Fruit fly (Drosophila melanogaster) whole organism, embryonic: ENCODE measurements around the gene fwe.

Source experiments
- BEAF-32 ChIP-seq: fragments of 200-800 bp; sonication (Bioruptor generic); optimal IDR thresholded peaks from 3 replicates; lab custom pipeline; 2017; ENCODE audit warnings: missing biosample characterization, missing genetic modification characterization, mild to moderate bottlenecking, moderate library complexity, missing genetic modification reagents
- CG10267 ChIP-seq: fragments of 200-800 bp; sonication (Bioruptor generic); optimal IDR thresholded peaks from 2 replicates; lab custom pipeline; 2018; ENCODE audit warnings: missing biosample characterization, mild to moderate bottlenecking, missing genetic modification characterization, moderate library complexity
- CG11696 ChIP-seq: fragments of 200-800 bp; sonication (Bioruptor generic); IDR thresholded peaks from 2 replicates; pipeline ENCODE4 v1.3.6; 2022; ENCODE audit warnings: missing biosample characterization, missing genetic modification characterization
- CG12299 ChIP-seq: fragments of 200-800 bp; sonication (Bioruptor generic); optimal IDR thresholded peaks from 2 replicates; lab custom pipeline; 2018; ENCODE audit warnings: missing biosample characterization, mild to moderate bottlenecking, missing genetic modification characterization
- CG13287 ChIP-seq: fragments of 200-800 bp; sonication (Bioruptor generic); IDR thresholded peaks from 2 replicates; pipeline ENCODE4 v1.3.6; 2022; ENCODE audit warnings: missing biosample characterization, missing genetic modification characterization; ENCODE audit not compliant: partially characterized antibody
- CG13624 ChIP-seq: fragments of 200-800 bp; sonication (Bioruptor generic); optimal IDR thresholded peaks from 2 replicates; lab custom pipeline; 2016; ENCODE audit warnings: missing biosample characterization, missing genetic modification characterization
- CG14667 ChIP-seq: fragments of 200-800 bp; sonication (Bioruptor generic); IDR thresholded peaks from 2 replicates; pipeline ENCODE4 v1.3.6; 2022; ENCODE audit warnings: missing biosample characterization, missing genetic modification characterization
- CG15514 ChIP-seq: fragments of 200-800 bp; sonication (Bioruptor generic); optimal IDR thresholded peaks from 3 replicates; lab custom pipeline; 2017; ENCODE audit warnings: missing biosample characterization, missing genetic modification characterization, mild to moderate bottlenecking, moderate library complexity, missing genetic modification reagents
- CG16815 ChIP-seq: fragments of 200-800 bp; sonication (Bioruptor generic); optimal IDR thresholded peaks from 3 replicates; lab custom pipeline; 2017; ENCODE audit warnings: missing biosample characterization, mild to moderate bottlenecking, missing genetic modification characterization
- CG17328 ChIP-seq: fragments of 200-800 bp; sonication (Bioruptor generic); IDR thresholded peaks from 2 replicates; pipeline ENCODE4 v1.3.6; 2022; ENCODE audit warnings: missing biosample characterization, missing genetic modification characterization
- CG17829 ChIP-seq: fragments of 200-800 bp; optimal IDR thresholded peaks from 2 replicates; lab custom pipeline; 2019; ENCODE audit warnings: missing biosample characterization, mild to moderate bottlenecking, missing genetic modification characterization, moderate library complexity
- CG18476 ChIP-seq: fragments of 200-800 bp; sonication (Bioruptor generic); optimal IDR thresholded peaks from 2 replicates; lab custom pipeline; 2016; ENCODE audit warnings: missing biosample characterization, mild to moderate bottlenecking, missing genetic modification characterization
- CG2116 ChIP-seq: fragments of 200-800 bp; sonication (Bioruptor generic); optimal IDR thresholded peaks from 3 replicates; lab custom pipeline; 2018; ENCODE audit warnings: missing biosample characterization, mild to moderate bottlenecking, missing genetic modification characterization
- CG31441 ChIP-seq: fragments of 200-800 bp; sonication (Bioruptor generic); IDR thresholded peaks from 2 replicates; pipeline ENCODE4 v1.3.6; 2022; ENCODE audit warnings: missing biosample characterization, missing genetic modification characterization
- CG34224 ChIP-seq: fragments of 200-800 bp; sonication (Bioruptor generic); IDR thresholded peaks from 3 replicates; pipeline ENCODE4 v1.3.6; 2022; ENCODE audit warnings: missing biosample characterization, missing genetic modification characterization; ENCODE audit not compliant: partially characterized antibody
- CG3726 ChIP-seq: fragments of 200-800 bp; sonication (Bioruptor generic); IDR thresholded peaks from 3 replicates; pipeline ENCODE4, ENCODE4 v1.3.6; 2022; ENCODE audit warnings: missing biosample characterization, missing genetic modification characterization
- CG42726 ChIP-seq: fragments of 200-800 bp; sonication (Bioruptor generic); IDR thresholded peaks from 2 replicates; pipeline ENCODE4 v1.3.6; 2022; ENCODE audit warnings: missing biosample characterization, missing genetic modification characterization; ENCODE audit not compliant: partially characterized antibody
- CG6791 ChIP-seq: fragments of 200-800 bp; sonication (Bioruptor generic); IDR thresholded peaks from 3 replicates; pipeline ENCODE4 v1.3.6; 2022; ENCODE audit warnings: missing biosample characterization, missing genetic modification characterization; ENCODE audit not compliant: partially characterized antibody
- CG7786 ChIP-seq: fragments of 200-800 bp; sonication (Bioruptor generic); optimal IDR thresholded peaks from 2 replicates; lab custom pipeline; 2016; ENCODE audit warnings: missing biosample characterization, missing genetic modification characterization
- CG8478 ChIP-seq: fragments of >200 bp; optimal IDR thresholded peaks from 2 replicates; lab custom pipeline; 2018
- CG9876 ChIP-seq: fragments of 200-800 bp; sonication (Bioruptor generic); optimal IDR thresholded peaks from 2 replicates; lab custom pipeline; 2016; ENCODE audit warnings: missing biosample characterization, missing genetic modification characterization
- CHES-1-like ChIP-seq: fragments of 200-800 bp; sonication (Bioruptor generic); optimal IDR thresholded peaks from 2 replicates; lab custom pipeline; 2016; ENCODE audit warnings: missing biosample characterization, missing genetic modification characterization
- Dp ChIP-seq: fragments of 200-800 bp; sonication (Bioruptor generic); optimal IDR thresholded peaks from 2 replicates; lab custom pipeline; 2018; ENCODE audit warnings: missing biosample characterization, mild to moderate bottlenecking, missing genetic modification characterization, moderate library complexity
- Ets97D ChIP-seq: fragments of 200-800 bp; sonication (Bioruptor generic); optimal IDR thresholded peaks from 3 replicates; lab custom pipeline; 2016; ENCODE audit warnings: missing biosample characterization, missing genetic modification characterization
- Mad ChIP-seq: fragments of 200-800 bp; sonication (Bioruptor generic); optimal IDR thresholded peaks from 2 replicates; lab custom pipeline; 2016; ENCODE audit warnings: missing biosample characterization, missing genetic modification characterization
- Nf-YB ChIP-seq: fragments of 200-800 bp; sonication (Bioruptor generic); optimal IDR thresholded peaks from 3 replicates; lab custom pipeline; 2019; ENCODE audit warnings: missing biosample characterization, mild to moderate bottlenecking, missing genetic modification characterization, moderate library complexity
- Sry-δ ChIP-seq: fragments of 200-800 bp; sonication (Bioruptor generic); optimal IDR thresholded peaks from 2 replicates; lab custom pipeline; 2016; ENCODE audit warnings: missing biosample characterization, missing genetic modification characterization
- Vsx1 ChIP-seq: fragments of 200-800 bp; sonication (Bioruptor generic); optimal IDR thresholded peaks from 2 replicates; lab custom pipeline; 2017; ENCODE audit warnings: missing biosample characterization, mild to moderate bottlenecking, missing genetic modification characterization, missing genetic modification reagents
- ab ChIP-seq: fragments of 200-800 bp; sonication (Bioruptor generic); optimal IDR thresholded peaks from 2 replicates; lab custom pipeline; 2016; ENCODE audit warnings: missing biosample characterization, missing genetic modification characterization
- ato ChIP-seq: fragments of 200-800 bp; sonication (Bioruptor generic); IDR thresholded peaks from 2 replicates; pipeline ENCODE4 v1.3.6; 2022; ENCODE audit warnings: missing biosample characterization, missing genetic modification characterization; ENCODE audit not compliant: partially characterized antibody
- bab2 ChIP-seq: fragments of 200-800 bp; sonication (Bioruptor generic); optimal IDR thresholded peaks from 2 replicates; lab custom pipeline; 2016; ENCODE audit warnings: missing biosample characterization, missing genetic modification characterization
- br ChIP-seq: fragments of >200 bp; optimal IDR thresholded peaks from 2 replicates; lab custom pipeline; 2017
- corto ChIP-seq: fragments of 200-800 bp; sonication (Bioruptor generic); optimal IDR thresholded peaks from 2 replicates; lab custom pipeline; 2016; ENCODE audit warnings: missing biosample characterization, mild to moderate bottlenecking, missing genetic modification characterization, moderate library complexity
- fd3F ChIP-seq: fragments of 200-800 bp; sonication (Bioruptor generic); optimal IDR thresholded peaks from 2 replicates; lab custom pipeline; 2018; ENCODE audit warnings: missing biosample characterization, mild to moderate bottlenecking, missing genetic modification characterization, moderate library complexity
- fru ChIP-seq: fragments of >200 bp; optimal IDR thresholded peaks from 2 replicates; lab custom pipeline; 2017
- gem ChIP-seq: fragments of 200-800 bp; sonication (Bioruptor generic); optimal IDR thresholded peaks from 2 replicates; lab custom pipeline; 2019; ENCODE audit warnings: missing biosample characterization, mild to moderate bottlenecking, missing genetic modification characterization, moderate library complexity
- hb ChIP-seq: fragments of 200-800 bp; sonication (Bioruptor generic); IDR thresholded peaks from 3 replicates; pipeline ENCODE4 v1.3.6; 2022; ENCODE audit warnings: missing biosample characterization, missing genetic modification characterization; ENCODE audit not compliant: partially characterized antibody
- hbn ChIP-seq: fragments of 200-800 bp; sonication (Bioruptor generic); IDR thresholded peaks from 2 replicates; pipeline ENCODE4 v1.3.6; 2022; ENCODE audit warnings: missing biosample characterization, missing genetic modification characterization; ENCODE audit not compliant: partially characterized antibody
- knrl ChIP-seq: fragments of 200-800 bp; sonication (Bioruptor generic); IDR thresholded peaks from 3 replicates; pipeline ENCODE4 v1.3.6; 2022; ENCODE audit warnings: missing biosample characterization, missing genetic modification characterization; ENCODE audit not compliant: partially characterized antibody
- mam ChIP-seq: fragments of 200-800 bp; sonication (Bioruptor generic); optimal IDR thresholded peaks from 3 replicates; lab custom pipeline; 2016; ENCODE audit warnings: missing biosample characterization, missing genetic modification characterization
- mld ChIP-seq: fragments of 200-800 bp; sonication (Bioruptor generic); IDR thresholded peaks from 3 replicates; pipeline ENCODE4 v1.3.6; 2022; ENCODE audit warnings: missing biosample characterization, missing genetic modification characterization; ENCODE audit not compliant: partially characterized antibody
- nerfin-2 ChIP-seq: fragments of 200-800 bp; sonication (Bioruptor generic); IDR thresholded peaks from 2 replicates; pipeline ENCODE4 v1.3.6; 2022; ENCODE audit warnings: missing biosample characterization, missing genetic modification characterization; ENCODE audit not compliant: partially characterized antibody
- p53 ChIP-seq: fragments of 200-800 bp; sonication (Bioruptor generic); optimal IDR thresholded peaks from 2 replicates; lab custom pipeline; 2016; ENCODE audit warnings: missing biosample characterization, missing genetic modification characterization
- pan ChIP-seq, 4 experiments: fragments of >200 bp in 3 of 4; fragments of 200-800 bp in 1 of 4; sonication (Bioruptor generic) in 1 of 4; optimal IDR thresholded peaks in 3 of 4; IDR thresholded peaks in 1 of 4; 2 replicates each; pipeline versions ENCODE4 v1.3.6 to Lab custom; 2017 to 2022; ENCODE audit warnings: missing biosample characterization in 2 of 4, missing genetic modification characterization in 2 of 4, mixed read lengths in 1 of 4
- schlank ChIP-seq: fragments of 200-800 bp; sonication (Bioruptor generic); optimal IDR thresholded peaks from 2 replicates; lab custom pipeline; 2018; ENCODE audit warnings: missing biosample characterization, mild to moderate bottlenecking, missing genetic modification characterization
- stwl ChIP-seq: fragments of 200-800 bp; sonication (Bioruptor generic); optimal IDR thresholded peaks from 3 replicates; lab custom pipeline; 2018; ENCODE audit warnings: missing biosample characterization, mild to moderate bottlenecking, missing genetic modification characterization, moderate library complexity
- tna ChIP-seq: fragments of 200-800 bp; sonication (Bioruptor generic); IDR thresholded peaks from 2 replicates; pipeline ENCODE4 v1.3.6; 2022; ENCODE audit warnings: missing biosample characterization, missing genetic modification characterization; ENCODE audit not compliant: partially characterized antibody
- unc-4 ChIP-seq: fragments of 200-800 bp; sonication (Bioruptor generic); IDR thresholded peaks from 2 replicates; pipeline ENCODE4 v1.3.6; 2022; ENCODE audit warnings: missing biosample characterization, missing genetic modification characterization; ENCODE audit not compliant: partially characterized antibody
- zen ChIP-seq: fragments of 200-800 bp; sonication (Bioruptor generic); optimal IDR thresholded peaks from 3 replicates; lab custom pipeline; 2018; ENCODE audit warnings: missing biosample characterization, mild to moderate bottlenecking, missing genetic modification characterization, moderate library complexity
- zen2 ChIP-seq: fragments of 200-800 bp; sonication (Bioruptor generic); IDR thresholded peaks from 3 replicates; pipeline ENCODE4 v1.3.6; 2022; ENCODE audit warnings: missing biosample characterization, missing genetic modification characterization; ENCODE audit not compliant: partially characterized antibody

The fwe gene

dm6 chr3L:15816714-15817113, 504 bp upstream of the fwe start, which contains the start of gene CkIIalpha-i1 (continued):
- peak; percentile 97 for TF ChIP-seq hb (GFP tag; lab: Robert Waterston, UW)
- TF ChIP-seq CG17328 (GFP tag; lab: Robert Waterston, UW) = no peak
- TF ChIP-seq stwl = peak; percentile 89
- TF ChIP-seq CG3726 = no peak
- TF ChIP-seq CG42726 = peak; percentile 75; the same call in 1 of the 2 replicates
- TF ChIP-seq knrl (GFP tag; lab: Robert Waterston, UW) = peak; percentile 84
- peak; percentile 91 for TF ChIP-seq hbn
- TF ChIP-seq CG15514 = no peak
- TF ChIP-seq fru = no peak
- TF ChIP-seq p53 (GFP tag; lab: Kevin White, UChicago) = no peak
- TF ChIP-seq CG13287 (GFP tag; lab: Robert Waterston, UW) = peak; percentile 98
- TF ChIP-seq bab2 (GFP tag; lab: Kevin White, UChicago) = no peak
- no peak for TF ChIP-seq CG18476 (GFP tag; lab: Kevin White, UChicago)
- no peak for TF ChIP-seq CG12299 (tag; lab: Kevin White, UChicago)
- peak; percentile 99 for TF ChIP-seq CG6791 (GFP tag; lab: Robert Waterston, UW)
- no peak for TF ChIP-seq Vsx1 (GFP tag; lab: Kevin White, UChicago)
- TF ChIP-seq tna (GFP tag; lab: Robert Waterston, UW) = peak; percentile 99
- TF ChIP-seq Ets97D (GFP tag; lab: Kevin White, UChicago) = peak; percentile 3
- TF ChIP-seq CG11696 (GFP tag; lab: Robert Waterston, UW) = no peak
- TF ChIP-seq CG17829 (tag; lab: Kevin White, UChicago) = no peak
- TF ChIP-seq nerfin-2 (GFP tag; lab: Robert Waterston, UW) = peak; percentile 100
- TF ChIP-seq Nf-YB (GFP tag; lab: Kevin White, UChicago) = no peak
- peak; percentile 99 for TF ChIP-seq ato (GFP tag; lab: Robert Waterston, UW)
- peak; percentile 49 for TF ChIP-seq Dp (GFP tag; lab: Kevin White, UChicago)
- peak; percentile 98 for TF ChIP-seq CG34224 (GFP tag; lab: Robert Waterston, UW)
- TF ChIP-seq unc-4 = peak; percentile 92
- peak; percentile 99 for TF ChIP-seq mld
- TF ChIP-seq Sry-δ = peak; percentile 63
- no peak for TF ChIP-seq CG8478 (lab: Kevin White, UChicago)
- no peak for TF ChIP-seq CG7786 (GFP tag; lab: Kevin White, UChicago)
- no peak for TF ChIP-seq br (lab: Kevin White, UChicago)
- TF ChIP-seq pan (optimal IDR thresholded peaks at IDR 0.05; lab: Kevin White, UChicago) = no peak
- TF ChIP-seq pan (GFP tag; optimal IDR thresholded peaks at IDR 0.05 in 1 of 2, IDR thresholded peaks at IDR 0.05 in 1 of 2) = no peak
- no peak for TF ChIP-seq fd3F (GFP tag; lab: Kevin White, UChicago)
- TF ChIP-seq CG13624 = no peak
- peak; percentile 80 for TF ChIP-seq BEAF-32 (GFP tag; lab: Kevin White, UChicago)
- TF ChIP-seq CG10267 (tag; lab: Kevin White, UChicago) = peak; percentile 5
- no peak for TF ChIP-seq CG9876 (GFP tag; lab: Kevin White, UChicago)
- no peak for TF ChIP-seq Mad (GFP tag; lab: Kevin White, UChicago)
- no peak for TF ChIP-seq mam (GFP tag; lab: Kevin White, UChicago)
- no peak for TF ChIP-seq CG14667
- peak; percentile 97 for TF ChIP-seq CG2116
- TF ChIP-seq CG31441 (GFP tag; lab: Robert Waterston, UW) = no peak
- peak; percentile 97; the same call in 2 of the 3 replicates for TF ChIP-seq zen2
- TF ChIP-seq CHES-1-like (GFP tag; lab: Kevin White, UChicago) = no peak
- TF ChIP-seq gem (tag; lab: Kevin White, UChicago) = no peak
- no peak for TF ChIP-seq ab (GFP tag; lab: Kevin White, UChicago)
- TF ChIP-seq zen (tag; lab: Kevin White, UChicago) = peak; percentile 8
- TF ChIP-seq CG16815 (GFP tag; lab: Kevin White, UChicago) = no peak
- no peak for TF ChIP-seq corto (GFP tag; lab: Kevin White, UChicago)
- TF ChIP-seq schlank (tag; lab: Kevin White, UChicago) = no peak
